Worm (Caenorhabditis elegans): ENCODE data around the gene let-756.

ce11 chrIII:6447521-6447920 is 40.6 kb downstream of the let-756 start:
- TF ChIP-seq tab-1 (GFP tag; IDR thresholded peaks at IDR 0.05): no peak
- no peak for TF ChIP-seq ztf-29 (GFP tag; IDR thresholded peaks at IDR 0.05)
- no peak for TF ChIP-seq flt-1 (GFP tag; IDR thresholded peaks at IDR 0.05)
- TF ChIP-seq klf-2 (GFP tag; conservative IDR thresholded peaks at IDR 0.05): no peak
- TF ChIP-seq T22C8.4 (GFP tag; IDR thresholded peaks at IDR 0.05): no peak
- no peak for TF ChIP-seq med-1 (GFP tag; optimal IDR thresholded peaks at IDR 0.05; ENCODE audit: insufficient read depth)
- 0 out of 2 replicates have a peak, but pooled peaks have one; percentile 13 for TF ChIP-seq ztf-23 (GFP tag; IDR thresholded peaks at IDR 0.05)

All from whole organism, midembryonic.